Fruit fly (Drosophila melanogaster) whole organism, embryonic: ENCODE measurements around the gene Hsp70Aa.

ENCODE experiments used
- Ada2b ChIP-seq: fragments of 200-800 bp; sonication (Bioruptor generic); IDR thresholded peaks from 2 replicates; pipeline ENCODE4 v1.3.6; 2022; ENCODE audit warnings: missing biosample characterization, missing genetic modification characterization
- Atf3 ChIP-seq: fragments of 200-800 bp; sonication (Bioruptor generic); optimal IDR thresholded peaks from 3 replicates; lab custom pipeline; 2016; ENCODE audit warnings: missing biosample characterization, missing genetic modification characterization
- Bdp1 ChIP-seq: fragments of 200-800 bp; sonication (Bioruptor generic); optimal IDR thresholded peaks from 3 replicates; lab custom pipeline; 2016; ENCODE audit warnings: missing biosample characterization, missing genetic modification characterization
- Bgb ChIP-seq: fragments of 200-800 bp; sonication (Bioruptor generic); IDR thresholded peaks from 2 replicates; pipeline ENCODE4 v1.3.6; 2022; ENCODE audit warnings: missing biosample characterization, missing genetic modification characterization; ENCODE audit not compliant: partially characterized antibody
- CG10209 ChIP-seq: fragments of 200-800 bp; sonication (Bioruptor generic); optimal IDR thresholded peaks from 3 replicates; lab custom pipeline; 2017; ENCODE audit warnings: missing biosample characterization, mild to moderate bottlenecking, missing genetic modification characterization, missing genetic modification reagents
- CG10654 ChIP-seq: fragments of 200-800 bp; sonication (Bioruptor generic); optimal IDR thresholded peaks from 2 replicates; lab custom pipeline; 2016; ENCODE audit warnings: missing biosample characterization, missing genetic modification characterization
- CG10959 ChIP-seq: fragments of 200-800 bp; sonication (Bioruptor generic); IDR thresholded peaks from 2 replicates; pipeline ENCODE4 v1.3.6; 2022; ENCODE audit warnings: missing biosample characterization, missing genetic modification characterization
- CG13296 ChIP-seq: fragments of 200-800 bp; sonication (Bioruptor generic); optimal IDR thresholded peaks from 3 replicates; lab custom pipeline; 2018; ENCODE audit warnings: missing biosample characterization, mild to moderate bottlenecking, missing genetic modification characterization
- CG1529 ChIP-seq: fragments of 200-800 bp; sonication (Bioruptor generic); optimal IDR thresholded peaks from 3 replicates; lab custom pipeline; 2018; ENCODE audit warnings: missing biosample characterization, missing genetic modification characterization
- CG32767 ChIP-seq: fragments of 200-800 bp; sonication (Bioruptor generic); IDR thresholded peaks from 2 replicates; pipeline ENCODE4 v1.3.6; 2022; ENCODE audit warnings: missing biosample characterization, missing genetic modification characterization
- CG43689 ChIP-seq: fragments of 200-800 bp; sonication (Bioruptor generic); IDR thresholded peaks from 2 replicates; pipeline ENCODE4 v1.3.6; 2022; ENCODE audit warnings: missing biosample characterization, missing genetic modification characterization
- CG9609 ChIP-seq: fragments of 200-800 bp; sonication (Bioruptor generic); optimal IDR thresholded peaks from 3 replicates; lab custom pipeline; 2016; ENCODE audit warnings: missing biosample characterization, missing genetic modification characterization
- D19A ChIP-seq: fragments of 200-800 bp; optimal IDR thresholded peaks from 3 replicates; lab custom pipeline; 2019; ENCODE audit warnings: missing biosample characterization, mild to moderate bottlenecking, missing genetic modification characterization, moderate library complexity
- D19B ChIP-seq: fragments of 200-800 bp; sonication (Bioruptor generic); optimal IDR thresholded peaks from 2 replicates; lab custom pipeline; 2017; ENCODE audit warnings: missing biosample characterization, mild to moderate bottlenecking, missing genetic modification characterization
- Doc2 ChIP-seq: fragments of 200-800 bp; sonication (Bioruptor generic); IDR thresholded peaks from 2 replicates; pipeline ENCODE4 v1.3.6; 2022; ENCODE audit warnings: missing biosample characterization, missing genetic modification characterization
- Ets97D ChIP-seq: fragments of 200-800 bp; sonication (Bioruptor generic); optimal IDR thresholded peaks from 3 replicates; lab custom pipeline; 2016; ENCODE audit warnings: missing biosample characterization, missing genetic modification characterization
- HmgZ ChIP-seq: fragments of 200-800 bp; sonication (Bioruptor generic); optimal IDR thresholded peaks from 2 replicates; lab custom pipeline; 2018; ENCODE audit warnings: missing biosample characterization, mild to moderate bottlenecking, missing genetic modification characterization
- Hmx ChIP-seq: fragments of 200-800 bp; sonication (Bioruptor generic); optimal IDR thresholded peaks from 2 replicates; lab custom pipeline; 2016; ENCODE audit warnings: missing biosample characterization, missing genetic modification characterization
- Hsf ChIP-seq: fragments of 200-800 bp; sonication (Bioruptor generic); optimal IDR thresholded peaks from 3 replicates; lab custom pipeline; 2016; ENCODE audit warnings: missing biosample characterization, missing genetic modification characterization
- Kr ChIP-seq: fragments of 200-800 bp; sonication (Bioruptor generic); optimal IDR thresholded peaks from 2 replicates; lab custom pipeline; 2017; ENCODE audit warnings: missing biosample characterization, mild to moderate bottlenecking, missing genetic modification characterization
- MESR4 ChIP-seq: fragments of 200-800 bp; sonication (Bioruptor generic); optimal IDR thresholded peaks from 2 replicates; lab custom pipeline; 2018; ENCODE audit warnings: missing biosample characterization, mild to moderate bottlenecking, missing genetic modification characterization, moderate library complexity
- Nf-YB ChIP-seq: fragments of 200-800 bp; sonication (Bioruptor generic); optimal IDR thresholded peaks from 3 replicates; lab custom pipeline; 2019; ENCODE audit warnings: missing biosample characterization, mild to moderate bottlenecking, missing genetic modification characterization, moderate library complexity
- Nf-YC ChIP-seq: fragments of 200-800 bp; optimal IDR thresholded peaks from 3 replicates; lab custom pipeline; 2019; ENCODE audit warnings: missing biosample characterization, mild to moderate bottlenecking, missing genetic modification characterization, moderate library complexity
- Pdp1 ChIP-seq, 2 experiments: fragments of 200-800 bp; sonication (Bioruptor generic); optimal IDR thresholded peaks; 3 replicates each; lab custom pipeline; 2016; ENCODE audit warnings: missing biosample characterization in 2 of 2, missing genetic modification characterization in 2 of 2, mild to moderate bottlenecking in 1 of 2, moderate library complexity in 1 of 2
- Poxn ChIP-seq: fragments of 200-800 bp; sonication (Bioruptor generic); IDR thresholded peaks from 2 replicates; pipeline ENCODE4 v1.3.6; 2022; ENCODE audit warnings: missing biosample characterization, missing genetic modification characterization
- Side ChIP-seq: fragments of 200-800 bp; sonication (Bioruptor generic); optimal IDR thresholded peaks from 2 replicates; lab custom pipeline; 2016; ENCODE audit warnings: missing biosample characterization, missing genetic modification characterization
- Sry-δ ChIP-seq: fragments of 200-800 bp; sonication (Bioruptor generic); optimal IDR thresholded peaks from 2 replicates; lab custom pipeline; 2016; ENCODE audit warnings: missing biosample characterization, missing genetic modification characterization
- Tbp ChIP-seq: fragments of >200 bp; optimal IDR thresholded peaks from 2 replicates; lab custom pipeline; 2018; ENCODE audit warnings: missing biosample characterization, missing genetic modification characterization
- Trl ChIP-seq, 3 experiments: fragments of >200 bp in 2 of 3; fragments of 200-800 bp in 1 of 3; sonication (Bioruptor generic) in 1 of 3; optimal IDR thresholded peaks; 2 replicates in 1 of 3; 3 replicates in 2 of 3; lab custom pipeline; 2016 to 2017; ENCODE audit warnings: missing biosample characterization in 1 of 3, missing genetic modification characterization in 1 of 3
- bowl ChIP-seq: fragments of 200-800 bp; sonication (Bioruptor generic); IDR thresholded peaks from 2 replicates; pipeline ENCODE4 v1.3.6; 2022; ENCODE audit warnings: missing biosample characterization, missing genetic modification characterization
- emc ChIP-seq: fragments of 200-800 bp; sonication (Bioruptor generic); optimal IDR thresholded peaks from 2 replicates; lab custom pipeline; 2016; ENCODE audit warnings: missing biosample characterization, missing genetic modification characterization
- ems ChIP-seq: fragments of 200-800 bp; sonication (Bioruptor generic); optimal IDR thresholded peaks from 3 replicates; lab custom pipeline; 2016; ENCODE audit warnings: missing biosample characterization, missing genetic modification characterization
- en ChIP-seq: fragments of 200-800 bp; sonication (Bioruptor generic); optimal IDR thresholded peaks from 2 replicates; lab custom pipeline; 2016; ENCODE audit warnings: missing biosample characterization, missing genetic modification characterization
- fd102C ChIP-seq: fragments of 200-800 bp; sonication (Bioruptor generic); optimal IDR thresholded peaks from 2 replicates; lab custom pipeline; 2018; ENCODE audit warnings: missing biosample characterization, mild to moderate bottlenecking, missing genetic modification characterization, moderate library complexity
- gcm ChIP-seq: fragments of 200-800 bp; sonication (Bioruptor generic); optimal IDR thresholded peaks from 2 replicates; lab custom pipeline; 2019; ENCODE audit warnings: missing biosample characterization, mild to moderate bottlenecking, missing genetic modification characterization, moderate library complexity
- gcm2 ChIP-seq: fragments of 200-800 bp; sonication (Bioruptor generic); optimal IDR thresholded peaks from 2 replicates; lab custom pipeline; 2016; ENCODE audit warnings: missing biosample characterization, missing genetic modification characterization
- grau ChIP-seq: fragments of 200-800 bp; optimal IDR thresholded peaks from 3 replicates; lab custom pipeline; 2019; ENCODE audit warnings: missing biosample characterization, mild to moderate bottlenecking, missing genetic modification characterization, moderate library complexity
- gsb-n ChIP-seq: fragments of 200-800 bp; sonication (Bioruptor generic); optimal IDR thresholded peaks from 3 replicates; lab custom pipeline; 2018; ENCODE audit warnings: missing biosample characterization, mild to moderate bottlenecking, missing genetic modification characterization
- hb ChIP-seq: fragments of 200-800 bp; sonication (Bioruptor generic); IDR thresholded peaks from 3 replicates; pipeline ENCODE4 v1.3.6; 2022; ENCODE audit warnings: missing biosample characterization, missing genetic modification characterization; ENCODE audit not compliant: partially characterized antibody
- jumu ChIP-seq: fragments of 200-800 bp; sonication (Bioruptor generic); optimal IDR thresholded peaks from 3 replicates; lab custom pipeline; 2016; ENCODE audit warnings: missing biosample characterization, missing genetic modification characterization
- klu ChIP-seq: fragments of 200-800 bp; sonication (Bioruptor generic); IDR thresholded peaks from 2 replicates; pipeline ENCODE4 v1.3.6; 2022; ENCODE audit warnings: missing biosample characterization, missing genetic modification characterization
- lilli ChIP-seq: fragments of 200-800 bp; sonication (Bioruptor generic); optimal IDR thresholded peaks from 3 replicates; lab custom pipeline; 2016; ENCODE audit warnings: missing biosample characterization, missing genetic modification characterization
- oc ChIP-seq: fragments of 200-800 bp; sonication (Bioruptor generic); optimal IDR thresholded peaks from 2 replicates; lab custom pipeline; 2018; ENCODE audit warnings: missing biosample characterization, mild to moderate bottlenecking, missing genetic modification characterization, moderate library complexity
- org-1 ChIP-seq: fragments of 200-800 bp; sonication (Bioruptor generic); optimal IDR thresholded peaks from 2 replicates; lab custom pipeline; 2017; ENCODE audit warnings: missing biosample characterization, missing genetic modification characterization
- peb ChIP-seq: fragments of 200-800 bp; sonication (Bioruptor generic); IDR thresholded peaks from 2 replicates; pipeline ENCODE4 v1.3.6; 2022; ENCODE audit warnings: missing biosample characterization, missing genetic modification characterization
- run ChIP-seq: fragments of 200-800 bp; sonication (Bioruptor generic); optimal IDR thresholded peaks from 3 replicates; lab custom pipeline; 2018; ENCODE audit warnings: missing biosample characterization, mild to moderate bottlenecking, missing genetic modification characterization
- sd ChIP-seq: fragments of 200-800 bp; sonication (Bioruptor generic); optimal IDR thresholded peaks from 3 replicates; lab custom pipeline; 2018; ENCODE audit warnings: missing biosample characterization, mild to moderate bottlenecking, missing genetic modification characterization, moderate library complexity
- seq ChIP-seq: fragments of 200-800 bp; sonication (Bioruptor generic); IDR thresholded peaks from 2 replicates; pipeline ENCODE4 v1.3.6; 2022; ENCODE audit warnings: missing biosample characterization, missing genetic modification characterization
- tgo ChIP-seq: fragments of 200-800 bp; sonication (Bioruptor generic); IDR thresholded peaks from 3 replicates; pipeline ENCODE4 v1.3.6; 2022; ENCODE audit warnings: missing biosample characterization, missing genetic modification characterization

Hsp70Aa gene

DNA sequence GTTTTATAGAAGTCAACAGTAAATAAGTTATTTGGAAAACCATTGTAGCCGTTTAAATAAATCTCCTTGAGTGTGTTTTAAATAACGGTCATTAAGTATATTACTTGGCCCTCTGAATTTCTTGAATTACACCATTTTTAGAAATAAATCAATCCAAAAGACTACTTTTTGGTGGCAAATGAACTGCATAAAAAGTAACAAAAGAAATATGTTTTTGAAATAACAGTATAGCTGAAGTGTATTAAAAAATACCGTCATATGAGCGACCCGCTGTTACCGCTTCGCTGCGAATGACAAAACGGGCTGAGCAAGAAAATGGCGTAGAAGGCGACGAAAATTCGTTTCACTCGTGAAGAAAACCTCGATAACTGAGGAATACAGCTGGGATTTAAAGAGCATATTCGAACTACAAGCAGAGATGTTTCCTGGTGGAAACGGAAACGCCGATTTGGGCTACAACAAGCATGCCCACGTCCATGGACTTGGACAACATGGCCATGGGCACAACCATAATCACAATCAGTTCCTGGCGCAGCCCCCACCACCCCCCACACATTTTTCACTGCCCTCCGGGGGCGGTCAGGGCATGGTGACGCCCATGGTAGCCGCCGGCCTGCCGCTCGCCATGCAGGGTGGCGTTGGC is 6.8 kb downstream of the Hsp70Aa start, which contains the start of gene CG31211 (continued):
- no peak for TF ChIP-seq gcm (GFP tag; lab: Kevin White, UChicago)
- no peak for TF ChIP-seq Kr (GFP tag; lab: Kevin White, UChicago)
- TF ChIP-seq Hmx (GFP tag; lab: Kevin White, UChicago), result no peak
- peak; percentile 14 for TF ChIP-seq gcm2 (GFP tag; lab: Kevin White, UChicago)
- TF ChIP-seq fd102C (GFP tag; lab: Kevin White, UChicago), result no peak
- no peak for TF ChIP-seq Bgb (GFP tag; lab: Robert Waterston, UW)
- TF ChIP-seq CG10209 (GFP tag; lab: Kevin White, UChicago), result no peak
- TF ChIP-seq Hsf (GFP tag; lab: Kevin White, UChicago), result no peak
- no peak for TF ChIP-seq ems (GFP tag; lab: Kevin White, UChicago)
- no peak for TF ChIP-seq Pdp1 (GFP tag; optimal IDR thresholded peaks at IDR 0.05; lab: Kevin White, UChicago)
- no peak for TF ChIP-seq Atf3 (GFP tag; lab: Kevin White, UChicago)
- peak; percentile 7 for TF ChIP-seq Nf-YC

DNA sequence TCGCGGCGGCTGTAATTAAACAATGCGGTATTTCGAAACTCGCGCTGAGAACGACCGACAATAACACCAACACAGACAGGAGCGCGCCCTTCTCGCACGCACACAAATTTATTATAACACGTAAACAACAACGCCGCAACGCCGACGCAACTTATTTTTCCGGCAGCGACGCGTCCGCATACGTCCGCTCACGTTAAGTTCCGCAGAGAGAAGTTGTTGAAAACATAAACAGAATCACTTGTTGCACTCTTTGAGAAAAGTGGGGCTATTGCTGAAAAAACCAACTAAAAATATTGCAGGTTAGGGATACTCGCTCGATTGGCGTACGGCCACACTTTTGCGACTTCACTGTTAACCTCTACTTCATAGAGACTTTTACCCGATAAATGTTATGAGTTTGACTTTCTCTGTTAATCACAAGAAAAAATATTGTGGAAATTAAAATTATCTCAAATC is 7.4 kb downstream of the Hsp70Aa start, which contains the start of gene Cad87A:
Gene Cad87A (minus strand): TSS at position 227 of the 456 bp plus-strand sequence.
- TF ChIP-seq CG1529 (no peak), D19B (GFP tag; lab: Kevin White, UChicago) (no peak), CG32767 (GFP tag; lab: Robert Waterston, UW) (no peak), Sry-δ (GFP tag; lab: Kevin White, UChicago) (no peak), jumu (GFP tag; lab: Kevin White, UChicago) (no peak), Nf-YB (no peak), seq (GFP tag; lab: Robert Waterston, UW) (no peak), D19A (tag; lab: Kevin White, UChicago) (peak; percentile 34), org-1 (GFP tag; lab: Kevin White, UChicago) (no peak), hb (GFP tag; lab: Robert Waterston, UW) (no peak), CG10959 (no peak), Tbp (GFP tag; lab: Kevin White, UChicago) (no peak), tgo (GFP tag; lab: Robert Waterston, UW) (no peak), grau (tag; lab: Kevin White, UChicago) (no peak), Side (GFP tag; lab: Kevin White, UChicago) (peak; percentile 47), emc (no peak), CG10654 (GFP tag; lab: Kevin White, UChicago) (no peak), oc (tag; lab: Kevin White, UChicago) (peak; percentile 45), Poxn (GFP tag; lab: Robert Waterston, UW) (no peak), en (GFP tag; lab: Kevin White, UChicago) (no peak), klu (no peak), Ada2b (GFP tag; lab: Robert Waterston, UW) (no peak), Doc2 (GFP tag; lab: Robert Waterston, UW) (no peak), Trl (optimal IDR thresholded peaks at IDR 0.05; lab: Kevin White, UChicago) (peak; percentile 41 to 62), Trl (GFP tag; optimal IDR thresholded peaks at IDR 0.05; lab: Kevin White, UChicago) (peak; percentile 59), HmgZ (tag; lab: Kevin White, UChicago) (no peak), lilli (GFP tag; lab: Kevin White, UChicago) (no peak), run (tag; lab: Kevin White, UChicago) (peak; percentile 36), MESR4 (GFP tag; lab: Kevin White, UChicago) (peak; percentile 29), sd (peak; percentile 71), CG43689 (GFP tag; lab: Robert Waterston, UW) (no peak), peb (GFP tag; lab: Robert Waterston, UW) (no peak), fd102C (GFP tag; lab: Kevin White, UChicago) (no peak), CG9609 (GFP tag; lab: Kevin White, UChicago) (no peak), bowl (GFP tag; lab: Robert Waterston, UW) (no peak), Bdp1 (GFP tag; lab: Kevin White, UChicago) (no peak), gsb-n (tag; lab: Kevin White, UChicago) (peak; percentile 66), CG13296 (GFP tag; lab: Kevin White, UChicago) (peak; percentile 45), Ets97D (GFP tag; lab: Kevin White, UChicago) (no peak)
